Fruit fly (Drosophila melanogaster): ENCODE results near the gene CG5112.

CG5112 gene

dm6 chr3R:25489116-25489515, 2.1 kb upstream of the CG5112 start (continued):
- TF ChIP-seq D (optimal IDR thresholded peaks at IDR 0.05) (no peak), D (GFP tag; optimal IDR thresholded peaks at IDR 0.05) (peak; percentile 57), btn (GFP tag; optimal IDR thresholded peaks at IDR 0.05) (no peak), hkb (optimal IDR thresholded peaks at IDR 0.05) (no peak), hkb (GFP tag; IDR thresholded peaks at IDR 0.05) (peak; percentile 71), eve (GFP tag; optimal IDR thresholded peaks at IDR 0.05) (no peak), pum (GFP tag; optimal IDR thresholded peaks at IDR 0.05) (no peak), CG31441 (GFP tag; IDR thresholded peaks at IDR 0.05) (peak; percentile 78), Eip74EF (GFP tag; optimal IDR thresholded peaks at IDR 0.05) (peak in 1 of 2 experiments; percentile 51), zen2 (GFP tag; IDR thresholded peaks at IDR 0.05; ENCODE audit: partially characterized antibody) (no peak), PHDP (tag; optimal IDR thresholded peaks at IDR 0.05) (peak; percentile 61), CG14965 (GFP tag; optimal IDR thresholded peaks at IDR 0.05; ENCODE audit: borderline replicate concordance) (no peak), CG16863 (GFP tag; optimal IDR thresholded peaks at IDR 0.05) (no peak), Hmr (GFP tag; optimal IDR thresholded peaks at IDR 0.05) (no peak), jumu (GFP tag; optimal IDR thresholded peaks at IDR 0.05) (no peak), dmrt99B (tag; optimal IDR thresholded peaks at IDR 0.05) (peak; percentile 81), CG4617 (GFP tag; optimal IDR thresholded peaks at IDR 0.05; ENCODE audit: borderline replicate concordance) (no peak), HmgD (GFP tag; optimal IDR thresholded peaks at IDR 0.05) (no peak), Poxn (GFP tag; IDR thresholded peaks at IDR 0.05) (no peak), esg (GFP tag; conservative IDR thresholded peaks at IDR 0.05) (no peak), CG6765 (GFP tag; optimal IDR thresholded peaks at IDR 0.05) (no peak), tx (GFP tag; optimal IDR thresholded peaks at IDR 0.05) (no peak), Med (GFP tag) (peak; percentile 54), Chrac-16 (GFP tag; optimal IDR thresholded peaks at IDR 0.05) (peak; percentile 34), Myb (GFP tag; optimal IDR thresholded peaks at IDR 0.05) (no peak), CG10959 (GFP tag; IDR thresholded peaks at IDR 0.05) (0 out of 2 replicates have a peak, but pooled peaks have one; percentile 13), CG34376 (GFP tag; optimal IDR thresholded peaks at IDR 0.05) (no peak), corto (GFP tag; optimal IDR thresholded peaks at IDR 0.05) (no peak), HLH4C (GFP tag; IDR thresholded peaks at IDR 0.05; ENCODE audit: partially characterized antibody) (no peak), Sox100B (GFP tag; optimal IDR thresholded peaks at IDR 0.05) (peak; percentile 79), ranshi (GFP tag; IDR thresholded peaks at IDR 0.05) (peak; percentile 63), Rx (GFP tag; IDR thresholded peaks at IDR 0.05) (no peak), CG1529 (GFP tag; optimal IDR thresholded peaks at IDR 0.05) (no peak), Bdp1 (GFP tag; optimal IDR thresholded peaks at IDR 0.05) (no peak), CkIIα-i1 (GFP tag; IDR thresholded peaks at IDR 0.05) (no peak), HmgZ (tag; optimal IDR thresholded peaks at IDR 0.05) (no peak), exex (tag; optimal IDR thresholded peaks at IDR 0.05) (no peak), CG11398 (GFP tag; optimal IDR thresholded peaks at IDR 0.05) (no peak), CG14860 (GFP tag; IDR thresholded peaks at IDR 0.05; ENCODE audit: partially characterized antibody) (no peak), CG17361 (GFP tag; IDR thresholded peaks at IDR 0.05) (peak; percentile 74), CG12155 (GFP tag; optimal IDR thresholded peaks at IDR 0.05) (peak; percentile 5), CG10543 (GFP tag; optimal IDR thresholded peaks at IDR 0.05) (peak; percentile 61), knrl (GFP tag; IDR thresholded peaks at IDR 0.05; ENCODE audit: partially characterized antibody) (no peak), gfzf (GFP tag; optimal IDR thresholded peaks at IDR 0.05) (no peak), CG3281 (GFP tag; optimal IDR thresholded peaks at IDR 0.05) (peak; percentile 58), Vsx1 (GFP tag; optimal IDR thresholded peaks at IDR 0.05) (peak; percentile 31), peb (GFP tag; IDR thresholded peaks at IDR 0.05) (no peak), fru (optimal IDR thresholded peaks at IDR 0.05) (no peak), scrt (GFP tag; optimal IDR thresholded peaks at IDR 0.05) (peak; percentile 35), tna (GFP tag; IDR thresholded peaks at IDR 0.05; ENCODE audit: partially characterized antibody) (no peak), CG13894 (tag; optimal IDR thresholded peaks at IDR 0.05) (no peak), Max (GFP tag; optimal IDR thresholded peaks at IDR 0.05) (peak; percentile 29)
